Fruit fly (Drosophila melanogaster) whole organism, embryonic: ENCODE measurements around the gene CG17343.

Source experiments
- CG10543 ChIP-seq: fragments of 200-800 bp; sonication (Bioruptor generic); optimal IDR thresholded peaks from 3 replicates; lab custom pipeline; 2017; ENCODE audit warnings: missing biosample characterization, mild to moderate bottlenecking, missing genetic modification characterization, moderate library complexity
- CG12219 ChIP-seq: fragments of 200-800 bp; sonication (Bioruptor generic); optimal IDR thresholded peaks from 3 replicates; lab custom pipeline; 2018; ENCODE audit warnings: missing biosample characterization, mild to moderate bottlenecking, missing genetic modification characterization
- CG12299 ChIP-seq: fragments of 200-800 bp; sonication (Bioruptor generic); optimal IDR thresholded peaks from 2 replicates; lab custom pipeline; 2018; ENCODE audit warnings: missing biosample characterization, mild to moderate bottlenecking, missing genetic modification characterization
- CG12659 ChIP-seq: fragments of 200-800 bp; sonication (Bioruptor generic); optimal IDR thresholded peaks from 3 replicates; lab custom pipeline; 2017; ENCODE audit warnings: mild to moderate bottlenecking, missing biosample characterization, missing genetic modification reagents, missing genetic modification characterization
- CG13296 ChIP-seq: fragments of 200-800 bp; sonication (Bioruptor generic); optimal IDR thresholded peaks from 3 replicates; lab custom pipeline; 2018; ENCODE audit warnings: missing biosample characterization, mild to moderate bottlenecking, missing genetic modification characterization
- CG17612 ChIP-seq: fragments of 200-800 bp; sonication (Bioruptor generic); IDR thresholded peaks from 2 replicates; pipeline ENCODE4 v1.3.6; 2022; ENCODE audit warnings: missing biosample characterization, missing genetic modification characterization
- CG1832 ChIP-seq: fragments of 200-800 bp; sonication (Bioruptor generic); optimal IDR thresholded peaks from 2 replicates; lab custom pipeline; 2017; ENCODE audit warnings: missing biosample characterization, mild to moderate bottlenecking, missing genetic modification characterization, inconsistent platforms
- CG2678 ChIP-seq: fragments of 200-800 bp; sonication (Bioruptor generic); optimal IDR thresholded peaks from 3 replicates; lab custom pipeline; 2019; ENCODE audit warnings: missing biosample characterization, mild to moderate bottlenecking, missing genetic modification characterization, moderate library complexity
- CG33213 ChIP-seq: fragments of 200-800 bp; sonication (Bioruptor generic); optimal IDR thresholded peaks from 3 replicates; lab custom pipeline; 2016; ENCODE audit warnings: missing biosample characterization, missing genetic modification characterization
- CG3407 ChIP-seq: fragments of 200-800 bp; sonication (Bioruptor generic); optimal IDR thresholded peaks from 2 replicates; lab custom pipeline; 2018; ENCODE audit warnings: missing biosample characterization, mild to moderate bottlenecking, missing genetic modification characterization
- CG34224 ChIP-seq: fragments of 200-800 bp; sonication (Bioruptor generic); IDR thresholded peaks from 3 replicates; pipeline ENCODE4 v1.3.6; 2022; ENCODE audit warnings: missing biosample characterization, missing genetic modification characterization; ENCODE audit not compliant: partially characterized antibody
- CG3726 ChIP-seq: fragments of 200-800 bp; sonication (Bioruptor generic); IDR thresholded peaks from 3 replicates; pipeline ENCODE4, ENCODE4 v1.3.6; 2022; ENCODE audit warnings: missing biosample characterization, missing genetic modification characterization
- CG7271 ChIP-seq: fragments of 200-800 bp; sonication (Bioruptor generic); optimal IDR thresholded peaks from 2 replicates; lab custom pipeline; 2018; ENCODE audit warnings: missing biosample characterization, mild to moderate bottlenecking, missing genetic modification characterization, moderate library complexity
- CG9215 ChIP-seq: fragments of 200-800 bp; sonication (Bioruptor generic); IDR thresholded peaks from 2 replicates; pipeline ENCODE4 v1.3.6; 2022; ENCODE audit warnings: missing biosample characterization, missing genetic modification characterization
- CG9797 ChIP-seq: fragments of 200-800 bp; sonication (Bioruptor generic); optimal IDR thresholded peaks from 3 replicates; lab custom pipeline; 2018; ENCODE audit warnings: missing biosample characterization, mild to moderate bottlenecking, missing genetic modification characterization
- CG9932 ChIP-seq: fragments of 200-800 bp; sonication (Bioruptor generic); IDR thresholded peaks from 2 replicates; pipeline ENCODE4 v1.3.6; 2022; ENCODE audit warnings: missing biosample characterization, missing genetic modification characterization
- D19B ChIP-seq: fragments of 200-800 bp; sonication (Bioruptor generic); optimal IDR thresholded peaks from 2 replicates; lab custom pipeline; 2017; ENCODE audit warnings: missing biosample characterization, mild to moderate bottlenecking, missing genetic modification characterization
- Doc2 ChIP-seq: fragments of 200-800 bp; sonication (Bioruptor generic); IDR thresholded peaks from 2 replicates; pipeline ENCODE4 v1.3.6; 2022; ENCODE audit warnings: missing biosample characterization, missing genetic modification characterization
- Ets65A ChIP-seq: fragments of 200-800 bp; sonication (Bioruptor generic); peaks from one replicate; lab custom pipeline; 2016; ENCODE audit warnings: missing biosample characterization, missing genetic modification characterization
- GATAe ChIP-seq: fragments of 200-800 bp; sonication (Bioruptor generic); conservative IDR thresholded peaks from 2 replicates; pipeline ENCODE4 v1.3.6; 2022; ENCODE audit warnings: missing biosample characterization, missing genetic modification characterization
- H15 ChIP-seq: fragments of 200-800 bp; sonication (Bioruptor generic); IDR thresholded peaks from 3 replicates; pipeline ENCODE4 v1.3.6; 2022; ENCODE audit warnings: missing biosample characterization, missing genetic modification characterization
- Jarid2 ChIP-seq: fragments of 200-800 bp; sonication (Bioruptor generic); optimal IDR thresholded peaks from 3 replicates; lab custom pipeline; 2017; ENCODE audit warnings: mild to moderate bottlenecking, missing biosample characterization, missing genetic modification reagents, missing genetic modification characterization
- MBD-R2 ChIP-seq: fragments of 200-800 bp; sonication (Bioruptor generic); IDR thresholded peaks from 2 replicates; pipeline ENCODE4 v1.3.6; 2022; ENCODE audit warnings: missing biosample characterization, missing genetic modification characterization
- Sox100B ChIP-seq: fragments of 200-800 bp; sonication (Bioruptor generic); optimal IDR thresholded peaks from 3 replicates; lab custom pipeline; 2018; ENCODE audit warnings: missing biosample characterization, mild to moderate bottlenecking, missing genetic modification characterization
- Trl ChIP-seq, 3 experiments: fragments of >200 bp in 2 of 3; fragments of 200-800 bp in 1 of 3; sonication (Bioruptor generic) in 1 of 3; optimal IDR thresholded peaks; 2 replicates in 1 of 3; 3 replicates in 2 of 3; lab custom pipeline; 2016 to 2017; ENCODE audit warnings: missing biosample characterization in 1 of 3, missing genetic modification characterization in 1 of 3
- ab ChIP-seq: fragments of 200-800 bp; sonication (Bioruptor generic); optimal IDR thresholded peaks from 2 replicates; lab custom pipeline; 2016; ENCODE audit warnings: missing biosample characterization, missing genetic modification characterization
- az2 ChIP-seq: fragments of 200-800 bp; sonication (Bioruptor generic); optimal IDR thresholded peaks from 3 replicates; lab custom pipeline; 2016; ENCODE audit warnings: missing biosample characterization, missing genetic modification characterization
- bigmax ChIP-seq: fragments of 200-800 bp; sonication (Bioruptor generic); optimal IDR thresholded peaks from 2 replicates; lab custom pipeline; 2018; ENCODE audit warnings: missing biosample characterization, mild to moderate bottlenecking, missing genetic modification characterization
- crp ChIP-seq, 2 experiments: fragments of 200-800 bp; sonication (Bioruptor generic); optimal IDR thresholded peaks; 2 replicates in 1 of 2; 3 replicates in 1 of 2; lab custom pipeline; 2017; ENCODE audit warnings: missing biosample characterization in 2 of 2, missing genetic modification characterization in 2 of 2, mild to moderate bottlenecking in 1 of 2, moderate library complexity in 1 of 2
- danr ChIP-seq: fragments of 200-800 bp; sonication (Bioruptor generic); IDR thresholded peaks from 2 replicates; pipeline ENCODE4 v1.3.6; 2022; ENCODE audit warnings: missing biosample characterization, missing genetic modification characterization
- ems ChIP-seq: fragments of 200-800 bp; sonication (Bioruptor generic); optimal IDR thresholded peaks from 3 replicates; lab custom pipeline; 2016; ENCODE audit warnings: missing biosample characterization, missing genetic modification characterization
- fd102C ChIP-seq: fragments of 200-800 bp; sonication (Bioruptor generic); optimal IDR thresholded peaks from 2 replicates; lab custom pipeline; 2018; ENCODE audit warnings: missing biosample characterization, mild to moderate bottlenecking, missing genetic modification characterization, moderate library complexity
- fd3F ChIP-seq: fragments of 200-800 bp; sonication (Bioruptor generic); optimal IDR thresholded peaks from 2 replicates; lab custom pipeline; 2018; ENCODE audit warnings: missing biosample characterization, mild to moderate bottlenecking, missing genetic modification characterization, moderate library complexity
- hbn ChIP-seq: fragments of 200-800 bp; sonication (Bioruptor generic); IDR thresholded peaks from 2 replicates; pipeline ENCODE4 v1.3.6; 2022; ENCODE audit warnings: missing biosample characterization, missing genetic modification characterization; ENCODE audit not compliant: partially characterized antibody
- jumu ChIP-seq: fragments of 200-800 bp; sonication (Bioruptor generic); optimal IDR thresholded peaks from 3 replicates; lab custom pipeline; 2016; ENCODE audit warnings: missing biosample characterization, missing genetic modification characterization
- kah ChIP-seq: fragments of 200-800 bp; sonication (Bioruptor generic); optimal IDR thresholded peaks from 2 replicates; lab custom pipeline; 2018; ENCODE audit warnings: missing biosample characterization, mild to moderate bottlenecking, missing genetic modification characterization
- kni ChIP-seq: fragments of 200-800 bp; sonication (Bioruptor generic); optimal IDR thresholded peaks from 3 replicates; lab custom pipeline; 2017; ENCODE audit warnings: mild to moderate bottlenecking, missing biosample characterization, missing genetic modification reagents, missing genetic modification characterization
- lola ChIP-seq, 3 experiments: fragments of >200 bp in 2 of 3; fragments of 200-800 bp in 1 of 3; sonication (Bioruptor generic) in 1 of 3; optimal IDR thresholded peaks; 2 replicates each; lab custom pipeline; 2017 to 2019; ENCODE audit warnings: missing biosample characterization in 3 of 3, missing genetic modification characterization in 3 of 3, mild to moderate bottlenecking in 1 of 3, moderate library complexity in 1 of 3
- maf-S ChIP-seq: fragments of 200-800 bp; sonication (Bioruptor generic); optimal IDR thresholded peaks from 2 replicates; lab custom pipeline; 2016; ENCODE audit warnings: missing biosample characterization, missing genetic modification characterization
- peb ChIP-seq: fragments of 200-800 bp; sonication (Bioruptor generic); IDR thresholded peaks from 2 replicates; pipeline ENCODE4 v1.3.6; 2022; ENCODE audit warnings: missing biosample characterization, missing genetic modification characterization
- pzg ChIP-seq: fragments of 200-800 bp; sonication (Bioruptor generic); optimal IDR thresholded peaks from 3 replicates; lab custom pipeline; 2018; ENCODE audit warnings: missing biosample characterization, mild to moderate bottlenecking, missing genetic modification characterization, moderate library complexity
- run ChIP-seq: fragments of 200-800 bp; sonication (Bioruptor generic); optimal IDR thresholded peaks from 3 replicates; lab custom pipeline; 2018; ENCODE audit warnings: missing biosample characterization, mild to moderate bottlenecking, missing genetic modification characterization
- scrt ChIP-seq: fragments of 200-800 bp; sonication (Bioruptor generic); optimal IDR thresholded peaks from 2 replicates; lab custom pipeline; 2018; ENCODE audit warnings: missing biosample characterization, mild to moderate bottlenecking, missing genetic modification characterization, moderate library complexity
- stwl ChIP-seq: fragments of 200-800 bp; sonication (Bioruptor generic); optimal IDR thresholded peaks from 3 replicates; lab custom pipeline; 2018; ENCODE audit warnings: missing biosample characterization, mild to moderate bottlenecking, missing genetic modification characterization, moderate library complexity
- tna ChIP-seq: fragments of 200-800 bp; sonication (Bioruptor generic); IDR thresholded peaks from 2 replicates; pipeline ENCODE4 v1.3.6; 2022; ENCODE audit warnings: missing biosample characterization, missing genetic modification characterization; ENCODE audit not compliant: partially characterized antibody
- vnd ChIP-seq: fragments of 200-800 bp; sonication (Bioruptor generic); IDR thresholded peaks from 3 replicates; pipeline ENCODE4 v1.3.6; 2022; ENCODE audit warnings: missing biosample characterization, missing genetic modification characterization; ENCODE audit not compliant: partially characterized antibody

CG17343 gene

dm6 chr2L:19021278-19022220, 43.2 kb upstream of the CG17343 start (continued):
- peak in 1 of 3 experiments; percentile 76 for TF ChIP-seq lola (GFP tag; optimal IDR thresholded peaks at IDR 0.05; lab: Kevin White, UChicago)
- TF ChIP-seq kah: peak; percentile 38
- no peak for TF ChIP-seq GATAe (GFP tag; lab: Robert Waterston, UW)
- peak; percentile 80 for TF ChIP-seq fd3F (GFP tag; lab: Kevin White, UChicago)
- no peak for TF ChIP-seq maf-S
- no peak for TF ChIP-seq kni
- peak; percentile 75 for TF ChIP-seq az2 (GFP tag; lab: Kevin White, UChicago)
- TF ChIP-seq fd102C (GFP tag; lab: Kevin White, UChicago): no peak
- TF ChIP-seq MBD-R2: 0 out of 2 replicates have a peak, but pooled peaks have one; percentile 24
- TF ChIP-seq CG33213 (GFP tag; lab: Kevin White, UChicago): no peak
- no peak for TF ChIP-seq Ets65A (GFP tag; lab: Kevin White, UChicago)
- peak; percentile 51; the same call in 1 of the 2 replicates for TF ChIP-seq danr (GFP tag; lab: Robert Waterston, UW)
- TF ChIP-seq CG1832 (GFP tag; lab: Kevin White, UChicago): no peak
- TF ChIP-seq CG3407: peak; percentile 58
- no peak for TF ChIP-seq tna (GFP tag; lab: Robert Waterston, UW)
- peak; percentile 72 for TF ChIP-seq run (tag; lab: Kevin White, UChicago)
- peak; percentile 72 for TF ChIP-seq scrt (GFP tag; lab: Kevin White, UChicago)
- TF ChIP-seq CG9797: no peak
- peak; percentile 37 for TF ChIP-seq jumu (GFP tag; lab: Kevin White, UChicago)
- peak; percentile 17; the same call in 1 of the 3 replicates for TF ChIP-seq H15 (GFP tag; lab: Robert Waterston, UW)
- TF ChIP-seq CG9932 (GFP tag; lab: Robert Waterston, UW): peak; percentile 62
- TF ChIP-seq D19B (GFP tag; lab: Kevin White, UChicago): peak; percentile 52
- TF ChIP-seq CG10543 (GFP tag; lab: Kevin White, UChicago): peak; percentile 96
- no peak; the same call in 1 of the 2 replicates for TF ChIP-seq peb
- TF ChIP-seq CG12219 (GFP tag; lab: Kevin White, UChicago): peak; percentile 66
- peak; percentile 43 for TF ChIP-seq ems (GFP tag; lab: Kevin White, UChicago)
- TF ChIP-seq CG12299 (tag; lab: Kevin White, UChicago): peak; percentile 84
- no peak for TF ChIP-seq pzg (GFP tag; lab: Kevin White, UChicago)
- no peak for TF ChIP-seq CG3726 (GFP tag; lab: Robert Waterston, UW)
- TF ChIP-seq stwl (tag; lab: Kevin White, UChicago): no peak
- TF ChIP-seq Trl (optimal IDR thresholded peaks at IDR 0.05; lab: Kevin White, UChicago): no peak
- peak; percentile 6 for TF ChIP-seq Trl (GFP tag; optimal IDR thresholded peaks at IDR 0.05; lab: Kevin White, UChicago)
- no peak for TF ChIP-seq ab (GFP tag; lab: Kevin White, UChicago)
- TF ChIP-seq Sox100B (GFP tag; lab: Kevin White, UChicago): peak; percentile 86
- no peak for TF ChIP-seq CG7271 (tag; lab: Kevin White, UChicago)
- peak in 1 of 2 experiments; percentile 34 for TF ChIP-seq crp (GFP tag; optimal IDR thresholded peaks at IDR 0.05; lab: Kevin White, UChicago)
- peak; percentile 80 for TF ChIP-seq CG13296 (GFP tag; lab: Kevin White, UChicago)
- TF ChIP-seq hbn: no peak
- TF ChIP-seq CG12659 (GFP tag; lab: Kevin White, UChicago): peak; percentile 85
- TF ChIP-seq CG2678 (tag; lab: Kevin White, UChicago): peak; percentile 90
- peak; percentile 41 for TF ChIP-seq Jarid2 (GFP tag; lab: Kevin White, UChicago)
- no peak for TF ChIP-seq CG34224 (GFP tag; lab: Robert Waterston, UW)
- TF ChIP-seq Doc2: no peak
- no peak for TF ChIP-seq CG17612 (GFP tag; lab: Robert Waterston, UW)
- TF ChIP-seq CG9215 (GFP tag; lab: Robert Waterston, UW): peak; percentile 49; the same call in 1 of the 2 replicates
- no peak for TF ChIP-seq bigmax (GFP tag; lab: Kevin White, UChicago)
- no peak for TF ChIP-seq vnd (GFP tag; lab: Robert Waterston, UW)
